Worm (Caenorhabditis elegans) whole organism, young adult: ENCODE data around the gene K03B8.4.

ENCODE experiments used
- B0019.2 ChIP-seq: fragments of 200-800 bp; sonication (Bioruptor generic); conservative IDR thresholded peaks from 2 replicates; pipeline ENCODE4 v1.3.6; 2022; ENCODE audit warnings: missing genetic modification reagents, missing genetic modification characterization, missing compliant biosample characterization
- B0261.1 ChIP-seq: sonication (generic microtip); optimal IDR thresholded peaks from 2 replicates; lab custom pipeline; 2016; ENCODE audit warnings: mild to moderate bottlenecking, missing genetic modification characterization, moderate library complexity, missing compliant biosample characterization
- C06A6.2 ChIP-seq: fragments of 200-800 bp; sonication (Bioruptor generic); conservative IDR thresholded peaks from 2 replicates; pipeline ENCODE4 v1.3.6; 2022; ENCODE audit warnings: missing genetic modification characterization, missing compliant biosample characterization
- D2030.7 ChIP-seq: fragments of 200-800 bp; sonication (Bioruptor generic); IDR thresholded peaks from 2 replicates; pipeline ENCODE4 v1.3.6; 2022; ENCODE audit warnings: missing genetic modification reagents, missing genetic modification characterization, missing compliant biosample characterization
- F23B12.7 ChIP-seq: sonication (generic microtip); optimal IDR thresholded peaks from 2 replicates; lab custom pipeline; 2017; ENCODE audit warnings: missing genetic modification characterization, mild to moderate bottlenecking, missing compliant biosample characterization, antibody characterized with exemption, moderate library complexity; ENCODE audit not compliant: insufficient read depth
- F33H1.4 ChIP-seq: fragments of 200-800 bp; sonication (Bioruptor generic); IDR thresholded peaks from 2 replicates; pipeline ENCODE4 v1.3.6; 2022; ENCODE audit warnings: missing genetic modification reagents, missing genetic modification characterization, missing compliant biosample characterization
- F49E8.2 ChIP-seq: sonication (generic microtip); optimal IDR thresholded peaks from 3 replicates; lab custom pipeline; 2017; ENCODE audit warnings: missing genetic modification characterization, mild to moderate bottlenecking, missing compliant biosample characterization, antibody characterized with exemption, moderate library complexity; ENCODE audit not compliant: insufficient read depth
- F52B5.7 ChIP-seq: sonication (generic microtip); optimal IDR thresholded peaks from 2 replicates; lab custom pipeline; 2016; ENCODE audit warnings: mild to moderate bottlenecking, missing genetic modification characterization, missing compliant biosample characterization
- F55B11.4 ChIP-seq: sonication (generic microtip); optimal IDR thresholded peaks from 2 replicates; lab custom pipeline; 2016; ENCODE audit warnings: missing compliant biosample characterization, missing genetic modification characterization, borderline replicate concordance; ENCODE audit not compliant: insufficient read depth
- K11D2.4 ChIP-seq: fragments of 200-800 bp; sonication (Bioruptor generic); IDR thresholded peaks from 2 replicates; pipeline ENCODE4 v1.3.6; 2022; ENCODE audit warnings: missing genetic modification reagents, missing genetic modification characterization, missing compliant biosample characterization
- Y53F4B.3 ChIP-seq: fragments of 200-800 bp; sonication (Bioruptor generic); IDR thresholded peaks from 2 replicates; pipeline ENCODE4 v1.3.6; 2022; ENCODE audit warnings: missing genetic modification reagents, missing genetic modification characterization, missing compliant biosample characterization
- ZK185.1 ChIP-seq: sonication (generic microtip); optimal IDR thresholded peaks from 2 replicates; lab custom pipeline; 2016; ENCODE audit warnings: mild to moderate bottlenecking, missing genetic modification characterization, missing compliant biosample characterization; ENCODE audit not compliant: poor library complexity, severe bottlenecking
- ama-1 ChIP-seq, 3 experiments: fragments of 150-350 bp in 1 of 3; sonication (generic microtip) in 2 of 3; optimal IDR thresholded peaks; 2 replicates each; lab custom pipeline; 2014 to 2018; ENCODE audit warnings: missing biosample characterization in 2 of 3, missing genetic modification characterization in 2 of 3, missing genetic modification reagents in 2 of 3
- attf-3 ChIP-seq: fragments of 200-800 bp; sonication (Bioruptor generic); conservative IDR thresholded peaks from 2 replicates; pipeline ENCODE4 v1.3.6; 2022; ENCODE audit warnings: missing genetic modification reagents, missing genetic modification characterization, missing compliant biosample characterization
- attf-5 ChIP-seq: fragments of 200-800 bp; sonication (Bioruptor generic); optimal IDR thresholded peaks from 2 replicates; lab custom pipeline; 2018; ENCODE audit warnings: mild to moderate bottlenecking, missing genetic modification characterization, missing compliant biosample characterization
- ceh-100 ChIP-seq: fragments of 200-800 bp; sonication (Bioruptor generic); IDR thresholded peaks from 2 replicates; pipeline ENCODE4 v1.3.6; 2022; ENCODE audit warnings: missing genetic modification reagents, missing genetic modification characterization, missing compliant biosample characterization
- ceh-58 ChIP-seq: fragments of 200-800 bp; sonication (Bioruptor generic); IDR thresholded peaks from 2 replicates; pipeline ENCODE4 v1.3.6; 2022; ENCODE audit warnings: missing genetic modification characterization, missing compliant biosample characterization
- dpff-1 ChIP-seq: sonication (generic microtip); optimal IDR thresholded peaks from 2 replicates; lab custom pipeline; 2017; ENCODE audit warnings: mild to moderate bottlenecking, missing genetic modification characterization, missing compliant biosample characterization
- hlh-12 ChIP-seq: sonication (generic microtip); optimal IDR thresholded peaks from 2 replicates; lab custom pipeline; 2016; ENCODE audit warnings: missing genetic modification characterization, missing compliant biosample characterization
- hmg-1.2 ChIP-seq: fragments of 200-800 bp; sonication (Bioruptor generic); IDR thresholded peaks from 2 replicates; pipeline ENCODE4 v1.3.6; 2022; ENCODE audit warnings: missing genetic modification reagents, missing genetic modification characterization, missing compliant biosample characterization
- let-526 ChIP-seq: fragments of 200-800 bp; sonication (Bioruptor generic); IDR thresholded peaks from 2 replicates; pipeline ENCODE4 v1.3.6; 2022; ENCODE audit warnings: missing genetic modification reagents, missing genetic modification characterization, missing compliant biosample characterization
- lin-35 ChIP-seq, 3 experiments: fragments of 150-350 bp in 2 of 3; sonication (generic microtip) in 1 of 3; optimal IDR thresholded peaks; 2 replicates each; lab custom pipeline; 2014 to 2018; ENCODE audit warnings: missing biosample characterization in 3 of 3, missing genetic modification characterization in 3 of 3, missing genetic modification reagents in 3 of 3
- lin-40 ChIP-seq: sonication (generic microtip); optimal IDR thresholded peaks from 2 replicates; lab custom pipeline; 2016; ENCODE audit warnings: missing genetic modification characterization, mild to moderate bottlenecking, missing compliant biosample characterization, missing genotype, missing genetic modification reagents
- lsy-27 ChIP-seq: sonication (generic microtip); optimal IDR thresholded peaks from 2 replicates; lab custom pipeline; 2017; ENCODE audit warnings: missing genetic modification characterization, mild to moderate bottlenecking, missing compliant biosample characterization, antibody characterized with exemption, missing genotype, borderline replicate concordance; ENCODE audit not compliant: insufficient read depth
- madf-8 ChIP-seq: fragments of 200-800 bp; sonication (Bioruptor generic); conservative IDR thresholded peaks from 2 replicates; pipeline ENCODE4 v1.3.6; 2022; ENCODE audit warnings: missing genetic modification reagents, missing genetic modification characterization, missing compliant biosample characterization
- mcd-1 ChIP-seq: fragments of 200-800 bp; sonication (Bioruptor generic); IDR thresholded peaks from 2 replicates; pipeline ENCODE4 v1.3.6; 2022; ENCODE audit warnings: missing genetic modification reagents, missing genetic modification characterization, missing compliant biosample characterization
- mxl-1 ChIP-seq: sonication (generic microtip); optimal IDR thresholded peaks from 2 replicates; lab custom pipeline; 2016; ENCODE audit warnings: missing genetic modification characterization, missing compliant biosample characterization
- nhr-27 ChIP-seq: fragments of 200-800 bp; sonication (Bioruptor generic); optimal IDR thresholded peaks from 2 replicates; lab custom pipeline; 2018; ENCODE audit warnings: mild to moderate bottlenecking, missing genetic modification characterization, moderate library complexity, missing compliant biosample characterization
- nhr-80 ChIP-seq: sonication (generic microtip); optimal IDR thresholded peaks from 2 replicates; lab custom pipeline; 2016; ENCODE audit warnings: missing genetic modification characterization, missing compliant biosample characterization
- pbrm-1 ChIP-seq: fragments of 200-800 bp; sonication (Bioruptor generic); IDR thresholded peaks from 2 replicates; pipeline ENCODE4 v1.3.6; 2022; ENCODE audit warnings: missing genetic modification reagents, missing genetic modification characterization, missing compliant biosample characterization
- rcor-1 ChIP-seq: fragments of 200-800 bp; sonication (Bioruptor generic); IDR thresholded peaks from 2 replicates; pipeline ENCODE4 v1.3.6; 2022; ENCODE audit warnings: missing genetic modification reagents, missing genetic modification characterization, missing compliant biosample characterization
- rec-8 ChIP-seq, 2 experiments: sonication (generic microtip); optimal IDR thresholded peaks; 2 replicates each; lab custom pipeline; 2016; ENCODE audit warnings: mild to moderate bottlenecking in 2 of 2, missing genetic modification characterization in 2 of 2, missing genetic modification reagents in 2 of 2, missing genotype in 2 of 2, missing biosample characterization in 1 of 2, missing compliant biosample characterization in 1 of 2, moderate library complexity in 1 of 2
- repo-1 ChIP-seq: sonication (generic microtip); optimal IDR thresholded peaks from 2 replicates; lab custom pipeline; 2017; ENCODE audit warnings: mild to moderate bottlenecking, missing genetic modification characterization, missing compliant biosample characterization
- somi-1 ChIP-seq: fragments of 200-800 bp; sonication (Bioruptor generic); optimal IDR thresholded peaks from 2 replicates; lab custom pipeline; 2018; ENCODE audit warnings: mild to moderate bottlenecking, missing genetic modification characterization, missing compliant biosample characterization
- unc-130 ChIP-seq: sonication (generic microtip); optimal IDR thresholded peaks from 2 replicates; lab custom pipeline; 2016; ENCODE audit warnings: missing genetic modification reagents, missing genetic modification characterization, missing compliant biosample characterization

Gene K03B8.4

DNA sequence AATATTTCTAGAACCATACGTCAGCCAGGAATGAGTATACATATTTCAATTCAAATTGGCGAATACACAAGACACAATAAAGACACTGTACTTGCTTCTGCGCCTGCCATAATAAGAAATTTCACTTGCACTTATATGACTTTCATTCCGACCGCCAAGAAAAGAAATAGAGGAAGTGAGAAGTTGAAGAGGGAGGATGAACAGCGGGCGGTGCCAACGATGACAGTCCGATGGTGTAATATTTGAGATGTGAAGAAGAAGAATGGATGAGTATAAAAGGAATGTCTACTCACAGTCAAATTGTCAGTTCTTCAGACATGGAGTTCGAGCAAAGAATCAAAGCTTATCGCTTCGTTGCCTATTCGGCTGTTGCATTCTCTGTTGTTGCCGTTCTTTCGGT is 9.9 kb downstream of the K03B8.4 start, which contains the start of gene col-154:
Gene col-154 (plus strand): TSS at position 301 of the 400 bp plus-strand sequence.
- TF ChIP-seq K11D2.4 (GFP tag; lab: Robert Waterston, UW) (no peak), F23B12.7 (tag; lab: Kevin White, UChicago) (no peak), ZK185.1 (tag; lab: Kevin White, UChicago) (no peak), C06A6.2 (no peak), madf-8 (GFP tag; lab: Robert Waterston, UW) (no peak)

DNA sequence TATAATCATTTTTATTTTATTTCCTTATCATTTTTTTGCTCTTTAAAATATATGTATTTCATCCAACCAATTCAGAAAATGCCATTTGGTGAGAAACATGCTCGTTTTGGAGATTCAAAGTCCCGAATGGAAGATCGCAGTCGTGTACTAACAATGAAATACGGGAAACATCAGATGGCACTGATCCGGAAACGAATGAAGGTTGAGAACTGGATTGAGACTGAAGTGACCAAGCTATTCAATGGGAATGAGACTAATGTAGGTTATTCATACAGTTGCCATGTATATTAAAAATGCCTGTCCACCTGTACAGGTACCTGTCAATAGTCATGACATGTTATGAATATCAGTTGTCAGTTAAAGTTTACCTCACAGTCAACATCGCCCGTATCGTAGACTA is 11.9 kb downstream of the K03B8.4 start, which contains the start of gene F55C10.5:
Gene F55C10.5 (plus strand): TSS at position 74 of the 400 bp plus-strand sequence.
- TF ChIP-seq rec-8 (tag; optimal IDR thresholded peaks at IDR 0.05; lab: Kevin White, UChicago), result no peak
- no peak for TF ChIP-seq F52B5.7 (tag; lab: Kevin White, UChicago)

DNA sequence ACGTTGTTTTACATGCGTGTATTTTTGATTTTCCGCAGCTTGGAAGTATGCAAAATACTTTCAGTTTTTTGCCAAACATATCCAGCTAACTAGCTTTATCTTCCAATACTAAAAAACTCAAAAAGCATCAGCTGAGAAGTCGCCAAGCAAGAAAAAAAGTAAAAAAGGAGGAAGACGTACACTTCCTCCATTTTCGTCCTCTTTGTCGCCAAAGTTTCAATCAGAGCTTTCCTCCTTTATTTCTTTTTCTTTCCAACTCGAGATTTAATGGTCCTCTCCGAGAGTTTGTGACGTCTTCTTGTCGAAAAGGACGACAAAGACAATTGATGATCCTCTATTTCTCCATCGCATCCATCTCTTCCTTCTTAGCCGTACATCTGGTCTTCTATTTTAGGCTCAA is 14.4 kb downstream of the K03B8.4 start:
- TF ChIP-seq hmg-1.2 (GFP tag; lab: Robert Waterston, UW) (no peak), ceh-58 (GFP tag; lab: Robert Waterston, UW) (no peak), Y53F4B.3 (GFP tag; lab: Robert Waterston, UW) (no peak), B0261.1 (tag; lab: Kevin White, UChicago) (no peak), pbrm-1 (GFP tag; lab: Robert Waterston, UW) (no peak)

DNA sequence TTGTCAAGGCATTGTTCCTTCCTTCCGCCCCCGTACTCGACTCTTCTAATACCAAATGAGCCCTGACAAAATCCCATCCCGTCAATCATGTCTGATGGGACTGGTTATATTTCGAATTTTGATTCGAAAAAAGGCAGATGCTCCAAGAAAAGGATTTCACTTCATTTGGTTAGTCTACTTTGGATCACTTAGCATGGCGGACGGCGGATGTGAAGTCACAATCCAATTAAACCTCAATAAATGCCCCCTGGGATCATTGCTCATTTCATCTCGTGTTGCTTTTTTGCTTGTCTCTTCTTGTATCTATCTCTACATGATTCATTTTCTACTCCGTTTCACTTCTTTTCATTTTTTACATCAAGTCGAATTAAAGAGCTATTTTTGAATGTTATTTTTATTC is 15.6 kb downstream of the K03B8.4 start:
- TF ChIP-seq let-526 (GFP tag; lab: Robert Waterston, UW), result no peak
- TF ChIP-seq B0019.2 (GFP tag; lab: Robert Waterston, UW), result no peak
- TF ChIP-seq unc-130 (GFP tag; lab: Kevin White, UChicago), result no peak
- TF ChIP-seq somi-1, result no peak
- TF ChIP-seq attf-3, result no peak
- no peak for TF ChIP-seq lsy-27 (tag; lab: Kevin White, UChicago)
- no peak for TF ChIP-seq nhr-27 (tag; lab: Kevin White, UChicago)
- no peak for TF ChIP-seq mcd-1 (GFP tag; lab: Robert Waterston, UW)
- TF ChIP-seq F33H1.4, result no peak
- TF ChIP-seq repo-1, result no peak
- TF ChIP-seq D2030.7 (GFP tag; lab: Robert Waterston, UW), result no peak
- TF ChIP-seq rcor-1 (GFP tag; lab: Robert Waterston, UW), result no peak
- no peak for TF ChIP-seq ceh-100 (GFP tag; lab: Robert Waterston, UW)
- TF ChIP-seq dpff-1 (tag; lab: Kevin White, UChicago), result no peak

DNA sequence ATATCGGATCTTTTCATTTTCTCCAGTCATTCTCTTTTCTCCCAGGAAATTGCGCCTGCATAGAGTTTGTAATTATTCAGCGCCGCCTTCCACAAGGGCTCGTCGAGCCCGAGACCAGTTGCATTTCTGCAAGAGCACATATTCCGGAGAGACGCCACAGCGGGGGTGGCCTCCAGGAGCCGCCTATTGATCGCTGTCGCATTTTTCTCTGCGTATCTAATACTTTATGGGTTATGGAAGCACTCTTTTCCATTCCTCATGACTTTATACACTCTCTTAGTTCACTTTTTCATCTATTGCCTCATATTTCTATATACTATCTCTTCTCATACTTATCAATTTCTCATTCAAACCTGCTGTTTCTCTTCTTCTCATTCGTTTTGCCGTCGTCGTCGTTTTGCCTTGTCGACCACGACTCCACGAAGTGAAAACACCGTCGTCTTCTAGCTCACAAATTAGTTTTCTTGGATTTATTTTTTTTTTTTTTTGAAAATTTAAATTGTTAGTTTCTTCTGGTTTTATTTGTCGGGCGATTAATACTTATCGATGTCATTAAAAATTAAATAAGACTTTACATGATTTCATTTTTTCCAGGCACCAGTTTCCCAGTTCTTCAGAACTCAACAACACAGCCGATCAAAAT is 19.7 kb downstream of the K03B8.4 start, which contains the start of gene cnb-1:
Gene cnb-1 (plus strand): TSS at position 593 of the 643 bp plus-strand sequence.
- no peak for TF ChIP-seq hlh-12
- TF ChIP-seq mxl-1 (tag; lab: Kevin White, UChicago), result no peak
- peak; percentile 48; the same call in 1 of the 2 replicates for TF ChIP-seq pbrm-1 (GFP tag; lab: Robert Waterston, UW)
- no peak for TF ChIP-seq ama-1 (optimal IDR thresholded peaks at IDR 0.05; lab: Kevin White, UChicago)
- TF ChIP-seq ama-1 (GFP tag; optimal IDR thresholded peaks at IDR 0.05; lab: Kevin White, UChicago), result no peak
- no peak for TF ChIP-seq F49E8.2 (tag; lab: Kevin White, UChicago)
- TF ChIP-seq nhr-80 (tag; lab: Kevin White, UChicago), result peak; percentile 27
- peak; percentile 83 for TF ChIP-seq hmg-1.2 (GFP tag; lab: Robert Waterston, UW)
- 0 out of 2 replicates have a peak, but pooled peaks have one; percentile 17 for TF ChIP-seq rcor-1 (GFP tag; lab: Robert Waterston, UW)
- TF ChIP-seq ZK185.1 (tag; lab: Kevin White, UChicago), result peak; percentile 23
- TF ChIP-seq lin-40, result peak; percentile 67
- TF ChIP-seq attf-5, result peak; percentile 59
- peak in 1 of 3 experiments; percentile 34 for TF ChIP-seq lin-35 (GFP tag; optimal IDR thresholded peaks at IDR 0.05; lab: Kevin White, UChicago)
- TF ChIP-seq ceh-100 (GFP tag; lab: Robert Waterston, UW), result 0 out of 2 replicates have a peak, but pooled peaks have one; percentile 28
- no peak for TF ChIP-seq F55B11.4 (tag; lab: Kevin White, UChicago)
- TF ChIP-seq, all 124 proteins: peak for 9
